Fruit fly (Drosophila melanogaster): ENCODE results near the gene CG12659.

dm6 chrX:8542728-8543127 is 48.8 kb downstream of the CG12659 start:
- TF ChIP-seq kay (GFP tag; ENCODE audit: borderline replicate concordance) (no peak), CG11617 (GFP tag; optimal IDR thresholded peaks at IDR 0.05) (no peak), Clk (GFP tag; optimal IDR thresholded peaks at IDR 0.05) (no peak), CG14711 (tag; optimal IDR thresholded peaks at IDR 0.05) (no peak), CG7045 (GFP tag; optimal IDR thresholded peaks at IDR 0.05) (no peak), CG33017 (tag; optimal IDR thresholded peaks at IDR 0.05) (no peak), toe (GFP tag; optimal IDR thresholded peaks at IDR 0.05) (no peak), CG12768 (GFP tag; optimal IDR thresholded peaks at IDR 0.05) (no peak), tj (GFP tag; optimal IDR thresholded peaks at IDR 0.05) (no peak), Hr96 (GFP tag; optimal IDR thresholded peaks at IDR 0.05) (no peak), cnc (optimal IDR thresholded peaks at IDR 0.05) (no peak), ovo (GFP tag; optimal IDR thresholded peaks at IDR 0.05) (no peak)
